Fruit fly (Drosophila melanogaster) whole organism, embryonic: ENCODE data around the gene vnd.
A peak's percentile ranks its signal among the peaks of the same experiment; 100 is the strongest.

Source experiments
- Ada2b ChIP-seq: fragments of 200-800 bp; sonication (Bioruptor generic); IDR thresholded peaks from 2 replicates; pipeline ENCODE4 v1.3.6; 2022; ENCODE audit warnings: missing biosample characterization, missing genetic modification characterization
- Adf1 ChIP-seq: fragments of 200-800 bp; sonication (Bioruptor generic); IDR thresholded peaks from 2 replicates; pipeline ENCODE4 v1.3.6; 2022; ENCODE audit warnings: missing biosample characterization, missing genetic modification characterization
- Atf3 ChIP-seq: fragments of 200-800 bp; sonication (Bioruptor generic); optimal IDR thresholded peaks from 3 replicates; lab custom pipeline; 2016; ENCODE audit warnings: missing biosample characterization, missing genetic modification characterization
- CG1024 ChIP-seq: fragments of 200-800 bp; sonication (Bioruptor generic); IDR thresholded peaks from 2 replicates; pipeline ENCODE4 v1.3.6; 2022; ENCODE audit warnings: missing biosample characterization, missing genetic modification characterization
- CG10321 ChIP-seq: fragments of 200-800 bp; sonication (Bioruptor generic); IDR thresholded peaks from 2 replicates; pipeline ENCODE4 v1.3.6; 2022; ENCODE audit warnings: missing biosample characterization, missing genetic modification characterization
- CG10543 ChIP-seq: fragments of 200-800 bp; sonication (Bioruptor generic); optimal IDR thresholded peaks from 3 replicates; lab custom pipeline; 2017; ENCODE audit warnings: missing biosample characterization, mild to moderate bottlenecking, missing genetic modification characterization, moderate library complexity
- CG10959 ChIP-seq: fragments of 200-800 bp; sonication (Bioruptor generic); IDR thresholded peaks from 2 replicates; pipeline ENCODE4 v1.3.6; 2022; ENCODE audit warnings: missing biosample characterization, missing genetic modification characterization
- CG14667 ChIP-seq: fragments of 200-800 bp; sonication (Bioruptor generic); IDR thresholded peaks from 2 replicates; pipeline ENCODE4 v1.3.6; 2022; ENCODE audit warnings: missing biosample characterization, missing genetic modification characterization
- CG1832 ChIP-seq: fragments of 200-800 bp; sonication (Bioruptor generic); optimal IDR thresholded peaks from 2 replicates; lab custom pipeline; 2017; ENCODE audit warnings: missing biosample characterization, mild to moderate bottlenecking, missing genetic modification characterization, inconsistent platforms
- CG31365 ChIP-seq: fragments of 200-800 bp; sonication (Bioruptor generic); optimal IDR thresholded peaks from 2 replicates; lab custom pipeline; 2018; ENCODE audit warnings: missing biosample characterization, mild to moderate bottlenecking, missing genetic modification characterization
- CG33213 ChIP-seq: fragments of 200-800 bp; sonication (Bioruptor generic); optimal IDR thresholded peaks from 3 replicates; lab custom pipeline; 2016; ENCODE audit warnings: missing biosample characterization, missing genetic modification characterization
- CG6813 ChIP-seq: fragments of 200-800 bp; sonication (Bioruptor generic); optimal IDR thresholded peaks from 2 replicates; lab custom pipeline; 2017; ENCODE audit warnings: missing biosample characterization, missing genetic modification characterization, mild to moderate bottlenecking, moderate library complexity, missing genetic modification reagents
- CG8478 ChIP-seq: fragments of >200 bp; optimal IDR thresholded peaks from 2 replicates; lab custom pipeline; 2018
- D ChIP-seq, 2 experiments: fragments of 200-800 bp in 1 of 2; fragments of >200 bp in 1 of 2; sonication (Bioruptor generic) in 1 of 2; optimal IDR thresholded peaks; 2 replicates in 1 of 2; 3 replicates in 1 of 2; lab custom pipeline; 2017; ENCODE audit warnings: mild to moderate bottlenecking in 1 of 2, missing biosample characterization in 1 of 2, missing genetic modification characterization in 1 of 2, missing genetic modification reagents in 1 of 2
- Deaf1 ChIP-seq: fragments of 200-800 bp; optimal IDR thresholded peaks from 3 replicates; lab custom pipeline; 2019; ENCODE audit warnings: missing biosample characterization, mild to moderate bottlenecking, missing genetic modification characterization, moderate library complexity
- Dek ChIP-seq: fragments of 200-800 bp; sonication (Bioruptor generic); optimal IDR thresholded peaks from 3 replicates; lab custom pipeline; 2019; ENCODE audit warnings: missing biosample characterization, mild to moderate bottlenecking, missing genetic modification characterization, moderate library complexity
- Doc2 ChIP-seq: fragments of 200-800 bp; sonication (Bioruptor generic); IDR thresholded peaks from 2 replicates; pipeline ENCODE4 v1.3.6; 2022; ENCODE audit warnings: missing biosample characterization, missing genetic modification characterization
- Dref ChIP-seq: fragments of 200-800 bp; sonication (Bioruptor generic); IDR thresholded peaks from 2 replicates; pipeline ENCODE4 v1.3.6; 2022; ENCODE audit warnings: missing biosample characterization, missing genetic modification characterization
- HLH54F ChIP-seq: fragments of 200-800 bp; sonication (Bioruptor generic); optimal IDR thresholded peaks from 3 replicates; lab custom pipeline; 2016; ENCODE audit warnings: missing biosample characterization, missing genetic modification characterization
- HmgZ ChIP-seq: fragments of 200-800 bp; sonication (Bioruptor generic); optimal IDR thresholded peaks from 2 replicates; lab custom pipeline; 2018; ENCODE audit warnings: missing biosample characterization, mild to moderate bottlenecking, missing genetic modification characterization
- MTF-1 ChIP-seq: fragments of 200-800 bp; sonication (Bioruptor generic); optimal IDR thresholded peaks from 2 replicates; lab custom pipeline; 2018; ENCODE audit warnings: missing biosample characterization, mild to moderate bottlenecking, missing genetic modification characterization, borderline replicate concordance
- Med ChIP-seq: fragments of 200-800 bp; sonication (Bioruptor generic); peaks from one replicate; lab custom pipeline; 2016; ENCODE audit warnings: missing biosample characterization, missing genetic modification characterization, mild to moderate bottlenecking, inconsistent platforms, moderate library complexity
- Nf-YA ChIP-seq: fragments of 200-800 bp; sonication (Bioruptor generic); IDR thresholded peaks from 2 replicates; pipeline ENCODE4 v1.3.6; 2022; ENCODE audit warnings: missing biosample characterization, missing genetic modification characterization
- Nf-YB ChIP-seq: fragments of 200-800 bp; sonication (Bioruptor generic); optimal IDR thresholded peaks from 3 replicates; lab custom pipeline; 2019; ENCODE audit warnings: missing biosample characterization, mild to moderate bottlenecking, missing genetic modification characterization, moderate library complexity
- Nf-YC ChIP-seq: fragments of 200-800 bp; optimal IDR thresholded peaks from 3 replicates; lab custom pipeline; 2019; ENCODE audit warnings: missing biosample characterization, mild to moderate bottlenecking, missing genetic modification characterization, moderate library complexity
- Rx ChIP-seq: fragments of 200-800 bp; sonication (Bioruptor generic); IDR thresholded peaks from 2 replicates; pipeline ENCODE4 v1.3.6; 2022; ENCODE audit warnings: missing biosample characterization, missing genetic modification characterization
- TFAM ChIP-seq: fragments of 200-800 bp; sonication (Bioruptor generic); optimal IDR thresholded peaks from 2 replicates; lab custom pipeline; 2017; ENCODE audit warnings: missing biosample characterization, missing genetic modification characterization, inconsistent platforms
- Trl ChIP-seq, 3 experiments: fragments of >200 bp in 2 of 3; fragments of 200-800 bp in 1 of 3; sonication (Bioruptor generic) in 1 of 3; optimal IDR thresholded peaks; 2 replicates in 1 of 3; 3 replicates in 2 of 3; lab custom pipeline; 2016 to 2017; ENCODE audit warnings: missing biosample characterization in 1 of 3, missing genetic modification characterization in 1 of 3
- bcd ChIP-seq: fragments of 200-800 bp; sonication (Bioruptor generic); optimal IDR thresholded peaks from 2 replicates; lab custom pipeline; 2017; ENCODE audit warnings: missing biosample characterization, mild to moderate bottlenecking, missing genetic modification characterization
- cg ChIP-seq: fragments of 200-800 bp; sonication (Bioruptor generic); optimal IDR thresholded peaks from 3 replicates; lab custom pipeline; 2019; ENCODE audit warnings: missing biosample characterization, mild to moderate bottlenecking, missing genetic modification characterization, moderate library complexity
- chinmo ChIP-seq: fragments of 200-800 bp; sonication (Bioruptor generic); IDR thresholded peaks from 4 replicates; pipeline ENCODE4 v1.3.6; 2022; ENCODE audit warnings: missing biosample characterization, missing genetic modification characterization; ENCODE audit not compliant: partially characterized antibody
- chm ChIP-seq: fragments of 200-800 bp; sonication (Bioruptor generic); IDR thresholded peaks from 2 replicates; pipeline ENCODE4 v1.3.6; 2022; ENCODE audit warnings: missing biosample characterization, missing genetic modification characterization
- ewg ChIP-seq: fragments of 200-800 bp; sonication (Bioruptor generic); optimal IDR thresholded peaks from 3 replicates; lab custom pipeline; 2017; ENCODE audit warnings: mild to moderate bottlenecking, missing biosample characterization, missing genetic modification reagents, missing genetic modification characterization
- exex ChIP-seq: fragments of 200-800 bp; sonication (Bioruptor generic); optimal IDR thresholded peaks from 4 replicates; lab custom pipeline; 2018; ENCODE audit warnings: missing biosample characterization, mild to moderate bottlenecking, missing genetic modification characterization, moderate library complexity
- gcm ChIP-seq: fragments of 200-800 bp; sonication (Bioruptor generic); optimal IDR thresholded peaks from 2 replicates; lab custom pipeline; 2019; ENCODE audit warnings: missing biosample characterization, mild to moderate bottlenecking, missing genetic modification characterization, moderate library complexity
- gro ChIP-seq: fragments of 200-800 bp; sonication (Bioruptor generic); optimal IDR thresholded peaks from 2 replicates; lab custom pipeline; 2016; ENCODE audit warnings: missing biosample characterization, missing genetic modification characterization
- jumu ChIP-seq: fragments of 200-800 bp; sonication (Bioruptor generic); optimal IDR thresholded peaks from 3 replicates; lab custom pipeline; 2016; ENCODE audit warnings: missing biosample characterization, missing genetic modification characterization
- klu ChIP-seq: fragments of 200-800 bp; sonication (Bioruptor generic); IDR thresholded peaks from 2 replicates; pipeline ENCODE4 v1.3.6; 2022; ENCODE audit warnings: missing biosample characterization, missing genetic modification characterization
- otp ChIP-seq: fragments of 200-800 bp; sonication (Bioruptor generic); IDR thresholded peaks from 3 replicates; pipeline ENCODE4, ENCODE4 v1.3.6; 2022; ENCODE audit warnings: missing biosample characterization, missing genetic modification characterization
- pros ChIP-seq: fragments of 200-800 bp; sonication (Bioruptor generic); optimal IDR thresholded peaks from 3 replicates; lab custom pipeline; 2019; ENCODE audit warnings: missing biosample characterization, mild to moderate bottlenecking, missing genetic modification characterization, moderate library complexity
- run ChIP-seq: fragments of 200-800 bp; sonication (Bioruptor generic); optimal IDR thresholded peaks from 3 replicates; lab custom pipeline; 2018; ENCODE audit warnings: missing biosample characterization, mild to moderate bottlenecking, missing genetic modification characterization
- scrt ChIP-seq: fragments of 200-800 bp; sonication (Bioruptor generic); optimal IDR thresholded peaks from 2 replicates; lab custom pipeline; 2018; ENCODE audit warnings: missing biosample characterization, mild to moderate bottlenecking, missing genetic modification characterization, moderate library complexity
- seq ChIP-seq: fragments of 200-800 bp; sonication (Bioruptor generic); IDR thresholded peaks from 2 replicates; pipeline ENCODE4 v1.3.6; 2022; ENCODE audit warnings: missing biosample characterization, missing genetic modification characterization
- sob ChIP-seq: fragments of 200-800 bp; sonication (Bioruptor generic); IDR thresholded peaks from 2 replicates; pipeline ENCODE4 v1.3.6; 2022; ENCODE audit warnings: missing biosample characterization, missing genetic modification characterization
- tll ChIP-seq, 2 experiments: fragments of 200-800 bp in 1 of 2; fragments of >200 bp in 1 of 2; sonication (Bioruptor generic) in 1 of 2; optimal IDR thresholded peaks; 2 replicates each; lab custom pipeline; 2017 to 2019; ENCODE audit warnings: missing biosample characterization in 2 of 2, missing genetic modification characterization in 2 of 2, mild to moderate bottlenecking in 1 of 2, moderate library complexity in 1 of 2
- tup ChIP-seq: fragments of 200-800 bp; sonication (Bioruptor generic); optimal IDR thresholded peaks from 2 replicates; lab custom pipeline; 2016; ENCODE audit warnings: missing biosample characterization, mild to moderate bottlenecking, missing genetic modification characterization, moderate library complexity
- twi ChIP-seq: fragments of 200-800 bp; optimal IDR thresholded peaks from 2 replicates; lab custom pipeline; 2019; ENCODE audit warnings: missing biosample characterization, mild to moderate bottlenecking, missing genetic modification characterization, moderate library complexity
- vnd ChIP-seq: fragments of 200-800 bp; sonication (Bioruptor generic); IDR thresholded peaks from 3 replicates; pipeline ENCODE4 v1.3.6; 2022; ENCODE audit warnings: missing biosample characterization, missing genetic modification characterization; ENCODE audit not compliant: partially characterized antibody
- z ChIP-seq: fragments of 200-800 bp; sonication (Bioruptor generic); IDR thresholded peaks from 3 replicates; pipeline ENCODE4 v1.3.6; 2022; ENCODE audit warnings: missing biosample characterization, missing genetic modification characterization
- zen ChIP-seq: fragments of 200-800 bp; sonication (Bioruptor generic); optimal IDR thresholded peaks from 3 replicates; lab custom pipeline; 2018; ENCODE audit warnings: missing biosample characterization, mild to moderate bottlenecking, missing genetic modification characterization, moderate library complexity

The vnd gene

dm6 chrX:590479-590878 is 8.6 kb downstream of the vnd start:
- TF ChIP-seq Rx (GFP tag; lab: Robert Waterston, UW) (no peak), tll (GFP tag; optimal IDR thresholded peaks at IDR 0.05; lab: Kevin White, UChicago) (peak in 1 of 2 experiments; percentile 11), tup (GFP tag; lab: Kevin White, UChicago) (no peak), gro (no peak), z (GFP tag; lab: Robert Waterston, UW) (peak; percentile 61), Nf-YA (GFP tag; lab: Robert Waterston, UW) (peak; percentile 69), CG8478 (peak; percentile 84), CG6813 (GFP tag; lab: Kevin White, UChicago) (no peak), chm (no peak), run (no peak), CG33213 (GFP tag; lab: Kevin White, UChicago) (no peak), zen (tag; lab: Kevin White, UChicago) (peak; percentile 20), pros (peak; percentile 86), ewg (GFP tag; lab: Kevin White, UChicago) (peak; percentile 36), Ada2b (GFP tag; lab: Robert Waterston, UW) (no peak), chinmo (no peak), Nf-YC (tag; lab: Kevin White, UChicago) (peak; percentile 98), CG10959 (GFP tag; lab: Robert Waterston, UW) (no peak), HmgZ (tag; lab: Kevin White, UChicago) (no peak), twi (tag; lab: Kevin White, UChicago) (peak; percentile 13), scrt (peak; percentile 82), Nf-YB (GFP tag; lab: Kevin White, UChicago) (peak; percentile 98), otp (no peak), HLH54F (GFP tag; lab: Kevin White, UChicago) (no peak), Deaf1 (tag; lab: Kevin White, UChicago) (peak; percentile 60), CG1832 (GFP tag; lab: Kevin White, UChicago) (peak; percentile 86), Med (GFP tag; lab: Kevin White, UChicago) (no peak), MTF-1 (GFP tag; lab: Kevin White, UChicago) (no peak), klu (GFP tag; lab: Robert Waterston, UW) (no peak), cg (peak; percentile 93), CG1024 (no peak), CG10543 (GFP tag; lab: Kevin White, UChicago) (no peak), jumu (GFP tag; lab: Kevin White, UChicago) (no peak), D (optimal IDR thresholded peaks at IDR 0.05; lab: Kevin White, UChicago) (peak; percentile 97), D (GFP tag; optimal IDR thresholded peaks at IDR 0.05; lab: Kevin White, UChicago) (peak; percentile 38), bcd (GFP tag; lab: Kevin White, UChicago) (no peak), CG14667 (GFP tag; lab: Robert Waterston, UW) (no peak), Dref (GFP tag; lab: Robert Waterston, UW) (no peak), exex (no peak), sob (no peak), seq (GFP tag; lab: Robert Waterston, UW) (peak; percentile 74; the same call in 1 of the 2 replicates), Trl (optimal IDR thresholded peaks at IDR 0.05; lab: Kevin White, UChicago) (peak in 1 of 2 experiments; percentile 50), Trl (GFP tag; optimal IDR thresholded peaks at IDR 0.05; lab: Kevin White, UChicago) (no peak), Dek (no peak), CG10321 (GFP tag; lab: Robert Waterston, UW) (peak; percentile 92), vnd (GFP tag; lab: Robert Waterston, UW) (peak; percentile 82), Doc2 (GFP tag; lab: Robert Waterston, UW) (no peak), TFAM (GFP tag; lab: Kevin White, UChicago) (no peak), Adf1 (GFP tag; lab: Robert Waterston, UW) (peak; percentile 58; the same call in 1 of the 2 replicates), gcm (GFP tag; lab: Kevin White, UChicago) (no peak), CG31365 (tag; lab: Kevin White, UChicago) (no peak), Atf3 (no peak)
